Worm (Caenorhabditis elegans) whole organism, L2 larva: ENCODE results near the gene srbc-2.

Experiments used
- C34F6.9 ChIP-seq: fragments of 150-350 bp; optimal IDR thresholded peaks from 2 replicates; lab custom pipeline; 2014; ENCODE audit warnings: missing biosample characterization, missing genetic modification characterization
- F13H6.1 ChIP-seq: sonication (generic microtip); optimal IDR thresholded peaks from 2 replicates; lab custom pipeline; 2016; ENCODE audit warnings: missing genetic modification characterization, missing compliant biosample characterization
- Y55F3AM.14 ChIP-seq: fragments of 200-800 bp; sonication (Bioruptor generic); optimal IDR thresholded peaks from 2 replicates; lab custom pipeline; 2018; ENCODE audit warnings: mild to moderate bottlenecking, missing genetic modification characterization, missing compliant biosample characterization
- ama-1 ChIP-seq: fragments of 150-350 bp; optimal IDR thresholded peaks from 2 replicates; lab custom pipeline; 2018; ENCODE audit warnings: inconsistent platforms
- blmp-1 ChIP-seq: sonication (generic microtip); optimal IDR thresholded peaks from 2 replicates; lab custom pipeline; 2017; ENCODE audit warnings: missing genetic modification characterization, mild to moderate bottlenecking, missing compliant biosample characterization, antibody characterized with exemption, moderate library complexity; ENCODE audit not compliant: insufficient read depth
- ceh-16 ChIP-seq: fragments of 150-350 bp; optimal IDR thresholded peaks from 2 replicates; lab custom pipeline; 2014; ENCODE audit warnings: missing biosample characterization, missing genetic modification characterization
- ceh-82 ChIP-seq: fragments of 150-350 bp; optimal IDR thresholded peaks from 2 replicates; lab custom pipeline; 2014; ENCODE audit warnings: missing biosample characterization, missing genetic modification characterization
- dmd-4 ChIP-seq: sonication (generic microtip); optimal IDR thresholded peaks from 2 replicates; lab custom pipeline; 2017; ENCODE audit warnings: missing biosample characterization, missing genetic modification characterization
- egl-27 ChIP-seq: sonication (generic microtip); optimal IDR thresholded peaks from 3 replicates; lab custom pipeline; 2017; ENCODE audit warnings: missing biosample characterization, missing genetic modification reagents, missing genetic modification characterization
- elt-1 ChIP-seq: fragments of 150-350 bp; optimal IDR thresholded peaks from 2 replicates; lab custom pipeline; 2014; ENCODE audit warnings: missing biosample characterization, missing genetic modification characterization
- elt-3 ChIP-seq: sonication (generic microtip); optimal IDR thresholded peaks from 2 replicates; lab custom pipeline; 2017; ENCODE audit warnings: missing biosample characterization, missing genetic modification characterization
- gmeb-1 ChIP-seq: fragments of 150-350 bp; optimal IDR thresholded peaks from 2 replicates; lab custom pipeline; 2014; ENCODE audit warnings: missing biosample characterization, missing genetic modification characterization
- lin-11 ChIP-seq: fragments of 150-350 bp; sonication (generic microtip); optimal IDR thresholded peaks from 2 replicates; lab custom pipeline; 2014; ENCODE audit warnings: missing biosample characterization, missing genetic modification characterization, inconsistent platforms, mixed read lengths
- lin-13 ChIP-seq: fragments of 150-350 bp; optimal IDR thresholded peaks from 2 replicates; lab custom pipeline; 2014; ENCODE audit warnings: missing biosample characterization, missing genetic modification reagents, missing genetic modification characterization
- lin-39 ChIP-seq: fragments of 150-350 bp; optimal IDR thresholded peaks from 2 replicates; lab custom pipeline; 2014; ENCODE audit warnings: missing biosample characterization, missing genetic modification reagents, missing genetic modification characterization
- lsy-2 ChIP-seq, 2 experiments: fragments of 150-350 bp in 1 of 2; sonication (generic microtip) in 1 of 2; optimal IDR thresholded peaks; 2 replicates each; lab custom pipeline; 2014 to 2017; ENCODE audit warnings: missing biosample characterization in 2 of 2, missing genetic modification characterization in 2 of 2
- mab-5 ChIP-seq: fragments of 150-350 bp; optimal IDR thresholded peaks from 2 replicates; lab custom pipeline; 2014; ENCODE audit warnings: missing biosample characterization, missing genetic modification characterization
- mdl-1 ChIP-seq, 2 experiments: fragments of 150-350 bp in 1 of 2; sonication (generic microtip) in 1 of 2; optimal IDR thresholded peaks; 2 replicates each; lab custom pipeline; 2017; ENCODE audit warnings: missing biosample characterization in 2 of 2, missing genetic modification characterization in 2 of 2
- nhr-10 ChIP-seq: sonication (generic microtip); optimal IDR thresholded peaks from 2 replicates; lab custom pipeline; 2017; ENCODE audit warnings: missing biosample characterization, missing genetic modification characterization
- nhr-11 ChIP-seq: fragments of 150-350 bp; optimal IDR thresholded peaks from 2 replicates; lab custom pipeline; 2014; ENCODE audit warnings: missing biosample characterization, missing genetic modification characterization
- nhr-12 ChIP-seq: fragments of 150-350 bp; optimal IDR thresholded peaks from 2 replicates; lab custom pipeline; 2014; ENCODE audit warnings: missing biosample characterization, missing genetic modification characterization
- nhr-129 ChIP-seq: fragments of 150-350 bp; optimal IDR thresholded peaks from 2 replicates; lab custom pipeline; 2014; ENCODE audit warnings: missing biosample characterization, missing genetic modification characterization
- nhr-21 ChIP-seq: fragments of 150-350 bp; optimal IDR thresholded peaks from 2 replicates; lab custom pipeline; 2014; ENCODE audit warnings: missing biosample characterization, missing genetic modification characterization
- nhr-23 ChIP-seq: fragments of 150-350 bp; optimal IDR thresholded peaks from 2 replicates; lab custom pipeline; 2014; ENCODE audit warnings: missing biosample characterization, missing genetic modification reagents, missing genetic modification characterization
- nhr-25 ChIP-seq: fragments of 150-350 bp; sonication (generic microtip); optimal IDR thresholded peaks from 3 replicates; lab custom pipeline; 2014; ENCODE audit warnings: missing biosample characterization, missing genetic modification characterization
- nhr-6 ChIP-seq: fragments of 150-350 bp; optimal IDR thresholded peaks from 2 replicates; lab custom pipeline; 2014; ENCODE audit warnings: missing biosample characterization, missing genetic modification characterization
- peb-1 ChIP-seq: fragments of 150-350 bp; optimal IDR thresholded peaks from 2 replicates; lab custom pipeline; 2014; ENCODE audit warnings: missing biosample characterization, missing genetic modification characterization
- sem-4 ChIP-seq: fragments of 150-350 bp; optimal IDR thresholded peaks from 2 replicates; lab custom pipeline; 2014; ENCODE audit warnings: missing biosample characterization, missing genetic modification reagents, missing genetic modification characterization
- sma-3 ChIP-seq: sonication (generic microtip); optimal IDR thresholded peaks from 2 replicates; lab custom pipeline; 2016; ENCODE audit warnings: missing genetic modification reagents, missing genetic modification characterization, missing compliant biosample characterization
- sma-9 ChIP-seq, 2 experiments: fragments of 150-350 bp in 1 of 2; sonication (generic microtip) in 1 of 2; optimal IDR thresholded peaks; 2 replicates each; lab custom pipeline; 2014 to 2016; ENCODE audit warnings: missing genetic modification characterization in 2 of 2, mild to moderate bottlenecking in 1 of 2, missing biosample characterization in 1 of 2, missing compliant biosample characterization in 1 of 2, missing genetic modification reagents in 1 of 2, moderate library complexity in 1 of 2
- unc-39 ChIP-seq: fragments of 150-350 bp; optimal IDR thresholded peaks from 2 replicates; lab custom pipeline; 2014; ENCODE audit warnings: missing biosample characterization, missing genetic modification characterization
- unc-55 ChIP-seq: fragments of 150-350 bp; sonication (generic microtip); optimal IDR thresholded peaks from 3 replicates; lab custom pipeline; 2014; ENCODE audit warnings: missing biosample characterization, missing genetic modification reagents, missing genetic modification characterization
- unc-62 ChIP-seq: fragments of 150-350 bp; optimal IDR thresholded peaks from 2 replicates; lab custom pipeline; 2014; ENCODE audit warnings: missing biosample characterization, missing genetic modification reagents, missing genetic modification characterization
- zag-1 ChIP-seq: fragments of 150-350 bp; optimal IDR thresholded peaks from 2 replicates; lab custom pipeline; 2014; ENCODE audit warnings: missing biosample characterization, missing genetic modification characterization
- ztf-1 ChIP-seq: fragments of 200-800 bp; sonication (Bioruptor generic); conservative IDR thresholded peaks from 2 replicates; pipeline ENCODE4 v1.3.6; 2022; ENCODE audit warnings: missing genetic modification characterization, missing compliant biosample characterization
- ztf-11 ChIP-seq: sonication (generic microtip); optimal IDR thresholded peaks from 2 replicates; lab custom pipeline; 2017; ENCODE audit warnings: missing biosample characterization, missing genetic modification characterization
- ztf-4 ChIP-seq: fragments of 150-350 bp; optimal IDR thresholded peaks from 2 replicates; lab custom pipeline; 2014; ENCODE audit warnings: missing biosample characterization, missing genetic modification characterization

The srbc-2 gene

DNA sequence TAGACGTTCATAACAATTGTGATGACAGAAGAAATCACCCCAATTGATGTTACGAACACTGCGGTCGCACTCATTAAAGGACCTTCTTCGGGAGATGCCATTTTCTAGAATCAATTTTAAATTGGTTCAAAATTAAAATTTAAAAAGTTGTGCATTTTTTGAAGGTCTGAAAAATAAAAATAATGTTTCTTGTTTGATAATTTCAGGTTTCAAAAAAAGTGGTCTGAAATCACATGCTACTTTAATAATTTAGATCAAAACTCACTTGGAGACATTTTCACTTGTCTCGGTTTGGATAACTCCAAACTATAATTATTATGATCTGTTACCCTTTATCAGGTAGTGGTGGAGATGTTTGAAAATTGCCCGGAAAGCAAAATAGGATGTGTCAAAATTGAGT lies at the start of gene srbc-2:
Gene srbc-2 (minus strand): TSS at position 101 of the 400 bp plus-strand sequence.
- TF ChIP-seq egl-27 = no peak
- TF ChIP-seq C34F6.9 (tag; lab: Kevin White, UChicago) = no peak
- TF ChIP-seq nhr-129 (tag; lab: Kevin White, UChicago) = no peak
- TF ChIP-seq unc-55 (GFP tag; lab: Kevin White, UChicago) = no peak
- no peak for TF ChIP-seq nhr-6
- TF ChIP-seq lin-11 = no peak
- no peak for TF ChIP-seq elt-1 (tag; lab: Kevin White, UChicago)
- no peak for TF ChIP-seq lsy-2 (tag; optimal IDR thresholded peaks at IDR 0.05; lab: Kevin White, UChicago)
- no peak for TF ChIP-seq unc-62 (GFP tag; lab: Kevin White, UChicago)
- TF ChIP-seq mab-5 (tag; lab: Kevin White, UChicago) = no peak
- no peak for TF ChIP-seq sem-4 (tag; lab: Kevin White, UChicago)
- TF ChIP-seq nhr-10 = no peak
- no peak for TF ChIP-seq ztf-4 (tag; lab: Kevin White, UChicago)
- no peak for TF ChIP-seq sma-9 (GFP tag; optimal IDR thresholded peaks at IDR 0.05; lab: Kevin White, UChicago)
- no peak for TF ChIP-seq sma-9 (tag; optimal IDR thresholded peaks at IDR 0.05; lab: Kevin White, UChicago)
- TF ChIP-seq ama-1 (lab: Kevin White, UChicago) = no peak
- TF ChIP-seq blmp-1 (tag; lab: Kevin White, UChicago) = no peak
- TF ChIP-seq ztf-1 = no peak

ce11 chrV:3426076-3426475 lies 49.2 kb upstream of the srbc-2 start, which contains the start of gene srab-22:
Gene srab-22 (plus strand): TSS chrV:3426376.
- no peak for TF ChIP-seq F13H6.1 (tag; lab: Kevin White, UChicago)
- no peak for TF ChIP-seq lin-13
- no peak for TF ChIP-seq unc-39 (tag; lab: Kevin White, UChicago)
- no peak for TF ChIP-seq dmd-4 (tag; lab: Kevin White, UChicago)
- TF ChIP-seq sem-4 (tag; lab: Kevin White, UChicago) = no peak
- no peak for TF ChIP-seq ama-1 (lab: Kevin White, UChicago)
- TF ChIP-seq ceh-82 = no peak
- TF ChIP-seq lin-39 (tag; lab: Kevin White, UChicago) = no peak
- TF ChIP-seq mdl-1 (tag; optimal IDR thresholded peaks at IDR 0.05; lab: Kevin White, UChicago) = no peak
- TF ChIP-seq nhr-12 (tag; lab: Kevin White, UChicago) = no peak
- TF ChIP-seq sma-9 (GFP tag; optimal IDR thresholded peaks at IDR 0.05; lab: Kevin White, UChicago) = no peak
- TF ChIP-seq sma-9 (tag; optimal IDR thresholded peaks at IDR 0.05; lab: Kevin White, UChicago) = no peak
- TF ChIP-seq lin-11 = no peak
- no peak for TF ChIP-seq elt-3 (tag; lab: Kevin White, UChicago)
- TF ChIP-seq sma-3 (GFP tag; lab: Kevin White, UChicago) = no peak
- no peak for TF ChIP-seq nhr-11 (tag; lab: Kevin White, UChicago)
- no peak for TF ChIP-seq C34F6.9 (tag; lab: Kevin White, UChicago)

- TF ChIP-seq zag-1 (tag; lab: Kevin White, UChicago) (no peak), dmd-4 (tag; lab: Kevin White, UChicago) (no peak), peb-1 (tag; lab: Kevin White, UChicago) (no peak), Y55F3AM.14 (GFP tag; lab: Kevin White, UChicago) (no peak), ceh-16 (tag; lab: Kevin White, UChicago) (no peak), lsy-2 (tag; optimal IDR thresholded peaks at IDR 0.05; lab: Kevin White, UChicago) (no peak), ztf-11 (tag; lab: Kevin White, UChicago) (no peak)
- TF ChIP-seq, all 48 proteins: peak for 0
These were observed 47.5 kb upstream of the srbc-2 start, which contains the start of gene srab-21 for ce11 chrV:3424341-3424740. Gene srab-21 (minus strand): TSS chrV:3424441.

DNA sequence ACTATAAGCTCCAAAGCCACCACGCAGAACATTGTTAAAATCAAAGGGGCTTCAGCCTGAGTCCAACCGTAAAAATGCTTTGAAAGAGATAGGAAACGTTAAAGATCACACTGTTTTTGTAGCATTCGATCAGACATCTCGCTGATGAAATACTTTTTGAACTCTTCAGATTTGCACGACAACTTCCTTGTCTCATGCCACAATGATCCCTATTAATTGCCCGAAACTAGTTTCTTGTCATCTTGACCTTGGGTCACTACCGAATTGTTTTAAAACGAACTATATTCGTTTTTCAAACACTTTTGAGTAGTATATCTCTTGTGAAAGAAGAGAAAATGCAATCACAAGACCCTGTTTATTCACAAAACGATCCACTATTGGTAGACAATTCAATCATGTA lies 41.1 kb upstream of the srbc-2 start, which contains the start of gene T20D4.3:
Gene T20D4.3 (plus strand): TSS at position 301 of the 400 bp plus-strand sequence.
- TF ChIP-seq mab-5 (tag; lab: Kevin White, UChicago) (no peak), nhr-6 (no peak), lin-13 (no peak), elt-3 (tag; lab: Kevin White, UChicago) (no peak), gmeb-1 (tag; lab: Kevin White, UChicago) (no peak), F13H6.1 (tag; lab: Kevin White, UChicago) (no peak), nhr-12 (tag; lab: Kevin White, UChicago) (no peak), nhr-25 (tag; lab: Kevin White, UChicago) (no peak), egl-27 (no peak), nhr-23 (tag; lab: Kevin White, UChicago) (no peak), Y55F3AM.14 (GFP tag; lab: Kevin White, UChicago) (no peak), nhr-11 (tag; lab: Kevin White, UChicago) (no peak), nhr-21 (tag; lab: Kevin White, UChicago) (no peak)
- TF ChIP-seq, all 48 proteins: peak for 0
